Fruit fly (Drosophila melanogaster): ENCODE data around the gene CG7300.

CG7300 gene

dm6 chr2L:10732343-10732808 lies 34.5 kb upstream of the CG7300 start, which contains the start of the genes EMC3 and Dpy-30L1 (continued):
- peak; percentile 10 for TF ChIP-seq caup (GFP tag; optimal IDR thresholded peaks at IDR 0.05; ENCODE audit: severe bottlenecking)
- TF ChIP-seq CG7357 (GFP tag; IDR thresholded peaks at IDR 0.05) = no peak
- TF ChIP-seq CG15601 (tag; optimal IDR thresholded peaks at IDR 0.05) = peak; percentile 79
- TF ChIP-seq CG4282 (GFP tag; optimal IDR thresholded peaks at IDR 0.05) = peak; percentile 12
- TF ChIP-seq fd3F (GFP tag; optimal IDR thresholded peaks at IDR 0.05) = peak; percentile 26
- no peak for TF ChIP-seq Poxn (GFP tag; IDR thresholded peaks at IDR 0.05)
- peak; percentile 15 for TF ChIP-seq CG12299 (tag; optimal IDR thresholded peaks at IDR 0.05)
- no peak for TF ChIP-seq Vsx1 (GFP tag; optimal IDR thresholded peaks at IDR 0.05)
- no peak for TF ChIP-seq CG1024 (GFP tag; IDR thresholded peaks at IDR 0.05)
- no peak for TF ChIP-seq HLHmδ (GFP tag; optimal IDR thresholded peaks at IDR 0.05)
- peak; percentile 52 for TF ChIP-seq CG9727 (GFP tag; optimal IDR thresholded peaks at IDR 0.05)
- TF ChIP-seq CG34422 (GFP tag; IDR thresholded peaks at IDR 0.05) = peak; percentile 66; the same call in 2 of the 3 replicates
- TF ChIP-seq CG9932 (GFP tag; IDR thresholded peaks at IDR 0.05) = peak; percentile 69
- TF ChIP-seq CoRest (tag; optimal IDR thresholded peaks at IDR 0.05) = peak; percentile 74
- peak; percentile 78 for TF ChIP-seq CG10209 (GFP tag; optimal IDR thresholded peaks at IDR 0.05)
- TF ChIP-seq ttk (GFP tag; IDR thresholded peaks at IDR 0.05) = no peak
- no peak for TF ChIP-seq D19A (tag; optimal IDR thresholded peaks at IDR 0.05)
- no peak for TF ChIP-seq CG3281 (GFP tag; optimal IDR thresholded peaks at IDR 0.05)
- TF ChIP-seq Dbx (GFP tag; IDR thresholded peaks at IDR 0.05) = peak; percentile 75
- TF ChIP-seq fd96Cb (tag; optimal IDR thresholded peaks at IDR 0.05) = peak; percentile 2
- TF ChIP-seq insv (GFP tag; optimal IDR thresholded peaks at IDR 0.05) = peak in 1 of 2 experiments; percentile 86
- no peak for TF ChIP-seq CG11398 (GFP tag; optimal IDR thresholded peaks at IDR 0.05)
- peak; percentile 82 for TF ChIP-seq CG2129 (GFP tag; IDR thresholded peaks at IDR 0.05; ENCODE audit: partially characterized antibody)
- no peak for TF ChIP-seq Oaz (GFP tag; IDR thresholded peaks at IDR 0.05)
- TF ChIP-seq oc (tag; optimal IDR thresholded peaks at IDR 0.05) = no peak
- TF ChIP-seq pfk (GFP tag; optimal IDR thresholded peaks at IDR 0.05) = no peak
- no peak for TF ChIP-seq rib (GFP tag; IDR thresholded peaks at IDR 0.05)
- peak; percentile 73 for TF ChIP-seq CG11560 (tag; IDR thresholded peaks at IDR 0.05)
- no peak for TF ChIP-seq CG4404 (GFP tag; IDR thresholded peaks at IDR 0.05)
- peak; percentile 74 for TF ChIP-seq Sin3A (optimal IDR thresholded peaks at IDR 0.05)
- peak; percentile 67 for TF ChIP-seq PHDP (tag; optimal IDR thresholded peaks at IDR 0.05)
- no peak for TF ChIP-seq Mes4 (GFP tag; optimal IDR thresholded peaks at IDR 0.05)
- no peak for TF ChIP-seq CG10543 (GFP tag; optimal IDR thresholded peaks at IDR 0.05)
- peak; percentile 49 for TF ChIP-seq az2 (GFP tag; optimal IDR thresholded peaks at IDR 0.05)
- TF ChIP-seq chinmo (GFP tag; IDR thresholded peaks at IDR 0.05; ENCODE audit: partially characterized antibody) = peak; percentile 76; the same call in 1 of the 4 replicates
- no peak for TF ChIP-seq Asciz (GFP tag; optimal IDR thresholded peaks at IDR 0.05)
- TF ChIP-seq Dfd (GFP tag; optimal IDR thresholded peaks at IDR 0.05) = no peak
- peak; percentile 66 for TF ChIP-seq gro (GFP tag; optimal IDR thresholded peaks at IDR 0.05)
- no peak for TF ChIP-seq ro (GFP tag; IDR thresholded peaks at IDR 0.05)
- peak; percentile 58 for TF ChIP-seq Max (GFP tag; optimal IDR thresholded peaks at IDR 0.05)
- no peak for TF ChIP-seq CG13894 (tag; optimal IDR thresholded peaks at IDR 0.05)
- 0 out of 2 replicates have a peak, but pooled peaks have one; percentile 35 for TF ChIP-seq CG31224 (GFP tag; IDR thresholded peaks at IDR 0.05)
- no peak for TF ChIP-seq ftz-f1 (GFP tag; optimal IDR thresholded peaks at IDR 0.05)
- peak; percentile 23 for TF ChIP-seq B-H2 (GFP tag; optimal IDR thresholded peaks at IDR 0.05)
- peak; percentile 74 for TF ChIP-seq CG2712 (tag; optimal IDR thresholded peaks at IDR 0.05)
- TF ChIP-seq Hand (GFP tag; optimal IDR thresholded peaks at IDR 0.05) = no peak
- peak; percentile 21 for TF ChIP-seq tin (GFP tag; optimal IDR thresholded peaks at IDR 0.05)
- TF ChIP-seq pho (GFP tag; optimal IDR thresholded peaks at IDR 0.05) = peak; percentile 48
- TF ChIP-seq CG4328 (GFP tag; optimal IDR thresholded peaks at IDR 0.05) = peak; percentile 1
- TF ChIP-seq Ravus (GFP tag; IDR thresholded peaks at IDR 0.05) = no peak
- TF ChIP-seq CG9817 (tag; optimal IDR thresholded peaks at IDR 0.05) = peak; percentile 44
